Worm (Caenorhabditis elegans) whole organism, L4 larva: ENCODE measurements around the gene srab-20.

Experiments
- R02D3.7 ChIP-seq: fragments of 150-350 bp; sonication (generic microtip); optimal IDR thresholded peaks from 3 replicates; lab custom pipeline; 2014; ENCODE audit warnings: missing biosample characterization, missing genetic modification characterization
- ces-1 ChIP-seq: fragments of 150-350 bp; sonication (generic microtip); optimal IDR thresholded peaks from 4 replicates; lab custom pipeline; 2014; ENCODE audit warnings: missing biosample characterization, missing genetic modification reagents, missing genetic modification characterization
- lsy-2 ChIP-seq, 2 experiments: fragments of 150-350 bp in 1 of 2; sonication (generic microtip) in 1 of 2; optimal IDR thresholded peaks; 2 replicates each; lab custom pipeline; 2014 to 2017; ENCODE audit warnings: missing biosample characterization in 2 of 2, missing genetic modification characterization in 2 of 2
- mdl-1 ChIP-seq, 2 experiments: fragments of 150-350 bp in 1 of 2; sonication (generic microtip) in 1 of 2; optimal IDR thresholded peaks; 2 replicates each; lab custom pipeline; 2014 to 2017; ENCODE audit warnings: missing biosample characterization in 2 of 2, missing genetic modification characterization in 2 of 2
- nhr-102 ChIP-seq: sonication (generic microtip); optimal IDR thresholded peaks from 2 replicates; lab custom pipeline; 2016; ENCODE audit warnings: mild to moderate bottlenecking, missing genetic modification characterization, moderate library complexity, missing compliant biosample characterization
- nhr-25 ChIP-seq: sonication (generic microtip); optimal IDR thresholded peaks from 2 replicates; lab custom pipeline; 2017; ENCODE audit warnings: missing genetic modification characterization, mild to moderate bottlenecking, missing compliant biosample characterization, antibody characterized with exemption, moderate library complexity, borderline replicate concordance; ENCODE audit not compliant: insufficient read depth
- nhr-77 ChIP-seq: fragments of 150-350 bp; optimal IDR thresholded peaks from 2 replicates; lab custom pipeline; 2014; ENCODE audit warnings: missing biosample characterization, missing genetic modification characterization
- pqm-1 ChIP-seq: sonication (generic microtip); optimal IDR thresholded peaks from 2 replicates; lab custom pipeline; 2017; ENCODE audit warnings: missing biosample characterization, missing genetic modification characterization
- snpc-4 ChIP-seq: fragments of 150-350 bp; optimal IDR thresholded peaks from 2 replicates; lab custom pipeline; 2014; ENCODE audit warnings: missing biosample characterization, missing genetic modification characterization
- zag-1 ChIP-seq: fragments of 150-350 bp; optimal IDR thresholded peaks from 2 replicates; lab custom pipeline; 2014; ENCODE audit warnings: missing biosample characterization, missing genetic modification characterization
- ztf-11 ChIP-seq: fragments of 150-350 bp; optimal IDR thresholded peaks from 2 replicates; lab custom pipeline; 2014; ENCODE audit warnings: missing biosample characterization, missing genetic modification characterization

DNA sequence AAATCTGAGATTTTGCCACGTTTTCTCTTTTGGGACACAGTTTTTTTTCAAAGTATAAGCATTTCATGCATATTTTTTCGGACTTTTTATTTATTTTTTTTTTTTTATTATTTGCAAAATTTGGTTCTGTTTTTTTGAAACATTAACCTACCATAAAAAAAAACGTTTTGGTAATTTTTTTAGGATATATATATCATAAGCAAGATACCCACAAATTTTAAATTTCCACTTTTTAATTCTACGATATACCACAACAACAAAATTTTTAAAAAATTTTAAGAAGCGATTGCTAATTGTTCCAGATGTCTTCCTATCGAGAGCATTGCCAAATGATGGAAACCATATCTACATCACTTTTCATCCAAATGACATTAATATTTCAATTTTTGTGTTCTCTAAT is at the start of gene srab-20:
- no peak for TF ChIP-seq nhr-25 (tag; lab: Kevin White, UChicago)
- no peak for TF ChIP-seq R02D3.7 (tag; lab: Kevin White, UChicago)
- no peak for TF ChIP-seq nhr-77 (tag; lab: Kevin White, UChicago)
- no peak for TF ChIP-seq ces-1
- TF ChIP-seq snpc-4: no peak
- no peak for TF ChIP-seq mdl-1 (tag; optimal IDR thresholded peaks at IDR 0.05; lab: Kevin White, UChicago)
- no peak for TF ChIP-seq lsy-2 (tag; optimal IDR thresholded peaks at IDR 0.05; lab: Kevin White, UChicago)
- TF ChIP-seq pqm-1 (tag; lab: Kevin White, UChicago): no peak
- no peak for TF ChIP-seq nhr-102 (tag; lab: Kevin White, UChicago)
- no peak for TF ChIP-seq zag-1 (tag; lab: Kevin White, UChicago)
- no peak for TF ChIP-seq ztf-11
